Fruit fly (Drosophila melanogaster) Kc167 (cell line): ENCODE results near the gene Acph-1.

ENCODE experiments used
- h ChIP-seq: fragments of >200 bp; optimal IDR thresholded peaks from 3 replicates; lab custom pipeline; 2018; ENCODE audit warnings: missing external identifiers
- psq ChIP-seq: fragments of >200 bp; optimal IDR thresholded peaks from 2 replicates; lab custom pipeline; 2017; ENCODE audit warnings: missing external identifiers
- ttk ChIP-seq: sonication (Bioruptor generic); optimal IDR thresholded peaks from 2 replicates; lab custom pipeline; 2017; ENCODE audit warnings: missing external identifiers

dm6 chr3R:30013909-30014308 is 20.7 kb upstream of the Acph-1 start:
- TF ChIP-seq psq (lab: Kevin White, UChicago) (no peak), h (lab: Kevin White, UChicago) (no peak), ttk (lab: Kevin White, UChicago) (no peak)
